Fruit fly (Drosophila melanogaster) whole organism, embryonic: ENCODE measurements around the gene CG17036.

Experiments used
- Antp ChIP-seq: fragments of 200-800 bp; sonication (Bioruptor generic); optimal IDR thresholded peaks from 3 replicates; lab custom pipeline; 2016; ENCODE audit warnings: missing biosample characterization, missing genetic modification characterization
- Bdp1 ChIP-seq: fragments of 200-800 bp; sonication (Bioruptor generic); optimal IDR thresholded peaks from 3 replicates; lab custom pipeline; 2016; ENCODE audit warnings: missing biosample characterization, missing genetic modification characterization
- CG10274 ChIP-seq: fragments of 200-800 bp; sonication (Bioruptor generic); optimal IDR thresholded peaks from 3 replicates; lab custom pipeline; 2017; ENCODE audit warnings: missing biosample characterization, mild to moderate bottlenecking, missing genetic modification characterization
- CG10565 ChIP-seq: fragments of 200-800 bp; sonication (Bioruptor generic); optimal IDR thresholded peaks from 3 replicates; lab custom pipeline; 2016; ENCODE audit warnings: missing biosample characterization, mild to moderate bottlenecking, missing genetic modification characterization
- CG10654 ChIP-seq: fragments of 200-800 bp; sonication (Bioruptor generic); optimal IDR thresholded peaks from 2 replicates; lab custom pipeline; 2016; ENCODE audit warnings: missing biosample characterization, missing genetic modification characterization
- CG11085 ChIP-seq: fragments of 200-800 bp; sonication (Bioruptor generic); IDR thresholded peaks from 2 replicates; pipeline ENCODE4 v1.3.6; 2022; ENCODE audit warnings: missing biosample characterization, missing genetic modification characterization
- CG11723 ChIP-seq: fragments of 200-800 bp; sonication (Bioruptor generic); optimal IDR thresholded peaks from 2 replicates; lab custom pipeline; 2017; ENCODE audit warnings: missing biosample characterization, mild to moderate bottlenecking, missing genetic modification characterization
- CG15696 ChIP-seq: fragments of 200-800 bp; sonication (Bioruptor generic); optimal IDR thresholded peaks from 2 replicates; lab custom pipeline; 2019; ENCODE audit warnings: missing biosample characterization, mild to moderate bottlenecking, missing genetic modification characterization, moderate library complexity
- CG1602 ChIP-seq: fragments of 200-800 bp; sonication (Bioruptor generic); optimal IDR thresholded peaks from 3 replicates; lab custom pipeline; 2016; ENCODE audit warnings: missing biosample characterization, missing genetic modification characterization
- CG17186 ChIP-seq: fragments of 200-800 bp; sonication (Bioruptor generic); optimal IDR thresholded peaks from 3 replicates; lab custom pipeline; 2017; ENCODE audit warnings: missing biosample characterization, missing genetic modification reagents, missing genetic modification characterization
- CG17359 ChIP-seq: fragments of 200-800 bp; sonication (Bioruptor generic); optimal IDR thresholded peaks from 3 replicates; lab custom pipeline; 2018; ENCODE audit warnings: missing biosample characterization, mild to moderate bottlenecking, missing genetic modification characterization, moderate library complexity
- CG17829 ChIP-seq: fragments of 200-800 bp; optimal IDR thresholded peaks from 2 replicates; lab custom pipeline; 2019; ENCODE audit warnings: missing biosample characterization, mild to moderate bottlenecking, missing genetic modification characterization, moderate library complexity
- CG2199 ChIP-seq: fragments of 200-800 bp; sonication (Bioruptor generic); IDR thresholded peaks from 3 replicates; pipeline ENCODE4 v1.3.6; 2022; ENCODE audit warnings: missing biosample characterization, missing genetic modification characterization
- CG2712 ChIP-seq: fragments of 200-800 bp; optimal IDR thresholded peaks from 3 replicates; lab custom pipeline; 2019; ENCODE audit warnings: missing biosample characterization, mild to moderate bottlenecking, missing genetic modification characterization, moderate library complexity
- CG3065 ChIP-seq: fragments of 200-800 bp; sonication (Bioruptor generic); optimal IDR thresholded peaks from 2 replicates; lab custom pipeline; 2016; ENCODE audit warnings: missing biosample characterization, missing genetic modification characterization
- CG31441 ChIP-seq: fragments of 200-800 bp; sonication (Bioruptor generic); IDR thresholded peaks from 2 replicates; pipeline ENCODE4 v1.3.6; 2022; ENCODE audit warnings: missing biosample characterization, missing genetic modification characterization
- CG3847 ChIP-seq: fragments of 200-800 bp; sonication (Bioruptor generic); IDR thresholded peaks from 2 replicates; pipeline ENCODE4 v1.3.6; 2022; ENCODE audit warnings: missing biosample characterization, missing genetic modification characterization
- CG4424 ChIP-seq: fragments of 200-800 bp; sonication (Bioruptor generic); optimal IDR thresholded peaks from 3 replicates; lab custom pipeline; 2016; ENCODE audit warnings: missing biosample characterization, missing genetic modification characterization
- CG6654 ChIP-seq: fragments of 200-800 bp; sonication (Bioruptor generic); optimal IDR thresholded peaks from 2 replicates; lab custom pipeline; 2017; ENCODE audit warnings: missing biosample characterization, mild to moderate bottlenecking, missing genetic modification characterization
- CG6689 ChIP-seq: fragments of 200-800 bp; sonication (Bioruptor generic); IDR thresholded peaks from 2 replicates; pipeline ENCODE4 v1.3.6; 2022; ENCODE audit warnings: missing biosample characterization, missing genetic modification characterization
- CG9437 ChIP-seq: fragments of 200-800 bp; sonication (Bioruptor generic); optimal IDR thresholded peaks from 2 replicates; lab custom pipeline; 2018; ENCODE audit warnings: missing biosample characterization, mild to moderate bottlenecking, missing genetic modification characterization
- Dad ChIP-seq: fragments of 200-800 bp; sonication (Bioruptor generic); optimal IDR thresholded peaks from 3 replicates; lab custom pipeline; 2016; ENCODE audit warnings: missing biosample characterization, missing genetic modification characterization
- HLH3B ChIP-seq: fragments of 200-800 bp; sonication (Bioruptor generic); IDR thresholded peaks from 2 replicates; pipeline ENCODE4 v1.3.6; 2022; ENCODE audit warnings: missing biosample characterization, missing genetic modification characterization
- HLHmδ ChIP-seq: fragments of 200-800 bp; sonication (Bioruptor generic); optimal IDR thresholded peaks from 2 replicates; lab custom pipeline; 2018; ENCODE audit warnings: missing biosample characterization, mild to moderate bottlenecking, missing genetic modification characterization, moderate library complexity
- MESR4 ChIP-seq: fragments of 200-800 bp; sonication (Bioruptor generic); optimal IDR thresholded peaks from 2 replicates; lab custom pipeline; 2018; ENCODE audit warnings: missing biosample characterization, mild to moderate bottlenecking, missing genetic modification characterization, moderate library complexity
- NC2α ChIP-seq: fragments of 200-800 bp; sonication (Bioruptor generic); optimal IDR thresholded peaks from 2 replicates; lab custom pipeline; 2016; ENCODE audit warnings: missing biosample characterization, missing genetic modification characterization
- NK7.1 ChIP-seq: fragments of 200-800 bp; sonication (Bioruptor generic); optimal IDR thresholded peaks from 3 replicates; lab custom pipeline; 2016; ENCODE audit warnings: missing biosample characterization, missing genetic modification characterization
- Nf-YC ChIP-seq: fragments of 200-800 bp; optimal IDR thresholded peaks from 3 replicates; lab custom pipeline; 2019; ENCODE audit warnings: missing biosample characterization, mild to moderate bottlenecking, missing genetic modification characterization, moderate library complexity
- Sry-β ChIP-seq: fragments of 200-800 bp; sonication (Bioruptor generic); optimal IDR thresholded peaks from 2 replicates; lab custom pipeline; 2018; ENCODE audit warnings: missing biosample characterization, mild to moderate bottlenecking, missing genetic modification characterization, moderate library complexity
- Sry-δ ChIP-seq: fragments of 200-800 bp; sonication (Bioruptor generic); optimal IDR thresholded peaks from 2 replicates; lab custom pipeline; 2016; ENCODE audit warnings: missing biosample characterization, missing genetic modification characterization
- Trl ChIP-seq, 3 experiments: fragments of >200 bp in 2 of 3; fragments of 200-800 bp in 1 of 3; sonication (Bioruptor generic) in 1 of 3; optimal IDR thresholded peaks; 2 replicates in 1 of 3; 3 replicates in 2 of 3; lab custom pipeline; 2016 to 2017; ENCODE audit warnings: missing biosample characterization in 1 of 3, missing genetic modification characterization in 1 of 3
- caup ChIP-seq: fragments of 200-800 bp; sonication (Bioruptor generic); optimal IDR thresholded peaks from 3 replicates; lab custom pipeline; 2017; ENCODE audit warnings: missing biosample characterization, mild to moderate bottlenecking, missing genetic modification characterization, moderate library complexity; ENCODE audit not compliant: severe bottlenecking
- chinmo ChIP-seq: fragments of 200-800 bp; sonication (Bioruptor generic); IDR thresholded peaks from 4 replicates; pipeline ENCODE4 v1.3.6; 2022; ENCODE audit warnings: missing biosample characterization, missing genetic modification characterization; ENCODE audit not compliant: partially characterized antibody
- chn ChIP-seq: fragments of 200-800 bp; sonication (Bioruptor generic); optimal IDR thresholded peaks from 2 replicates; lab custom pipeline; 2016; ENCODE audit warnings: missing biosample characterization, missing genetic modification characterization
- crol ChIP-seq: fragments of 200-800 bp; sonication (Bioruptor generic); IDR thresholded peaks from 2 replicates; pipeline ENCODE4 v1.3.6; 2022; ENCODE audit warnings: missing biosample characterization, missing genetic modification characterization
- dmrt99B ChIP-seq: fragments of 200-800 bp; sonication (Bioruptor generic); optimal IDR thresholded peaks from 2 replicates; lab custom pipeline; 2018; ENCODE audit warnings: missing biosample characterization, mild to moderate bottlenecking, missing genetic modification characterization, moderate library complexity
- ewg ChIP-seq: fragments of 200-800 bp; sonication (Bioruptor generic); optimal IDR thresholded peaks from 3 replicates; lab custom pipeline; 2017; ENCODE audit warnings: mild to moderate bottlenecking, missing biosample characterization, missing genetic modification reagents, missing genetic modification characterization
- fd3F ChIP-seq: fragments of 200-800 bp; sonication (Bioruptor generic); optimal IDR thresholded peaks from 2 replicates; lab custom pipeline; 2018; ENCODE audit warnings: missing biosample characterization, mild to moderate bottlenecking, missing genetic modification characterization, moderate library complexity
- gce ChIP-seq: fragments of 200-800 bp; sonication (Bioruptor generic); IDR thresholded peaks from 3 replicates; pipeline ENCODE4 v1.3.6; 2022; ENCODE audit warnings: missing biosample characterization, missing genetic modification characterization
- gsb-n ChIP-seq: fragments of 200-800 bp; sonication (Bioruptor generic); optimal IDR thresholded peaks from 3 replicates; lab custom pipeline; 2018; ENCODE audit warnings: missing biosample characterization, mild to moderate bottlenecking, missing genetic modification characterization
- h ChIP-seq: fragments of >200 bp; optimal IDR thresholded peaks from 2 replicates; lab custom pipeline; 2017
- inv ChIP-seq: fragments of 200-800 bp; sonication (Bioruptor generic); IDR thresholded peaks from 2 replicates; pipeline ENCODE4 v1.3.6; 2022; ENCODE audit warnings: missing biosample characterization, missing genetic modification characterization; ENCODE audit not compliant: partially characterized antibody
- jigr1 ChIP-seq: fragments of 200-800 bp; sonication (Bioruptor generic); IDR thresholded peaks from 3 replicates; pipeline ENCODE4 v1.3.6; 2022; ENCODE audit warnings: missing biosample characterization, missing genetic modification characterization
- kah ChIP-seq: fragments of 200-800 bp; sonication (Bioruptor generic); optimal IDR thresholded peaks from 2 replicates; lab custom pipeline; 2018; ENCODE audit warnings: missing biosample characterization, mild to moderate bottlenecking, missing genetic modification characterization
- kay ChIP-seq: fragments of 200-800 bp; sonication (Bioruptor generic); optimal IDR thresholded peaks from 2 replicates; lab custom pipeline; 2016; ENCODE audit warnings: missing biosample characterization, missing genetic modification characterization
- mirr ChIP-seq: fragments of 200-800 bp; sonication (Bioruptor generic); optimal IDR thresholded peaks from 3 replicates; lab custom pipeline; 2018; ENCODE audit warnings: missing biosample characterization, mild to moderate bottlenecking, missing genetic modification characterization
- nom ChIP-seq: fragments of 200-800 bp; sonication (Bioruptor generic); optimal IDR thresholded peaks from 2 replicates; lab custom pipeline; 2017; ENCODE audit warnings: missing biosample characterization, missing genetic modification characterization, mild to moderate bottlenecking, moderate library complexity, missing genetic modification reagents
- pzg ChIP-seq: fragments of 200-800 bp; sonication (Bioruptor generic); optimal IDR thresholded peaks from 3 replicates; lab custom pipeline; 2018; ENCODE audit warnings: missing biosample characterization, mild to moderate bottlenecking, missing genetic modification characterization, moderate library complexity
- scrt ChIP-seq: fragments of 200-800 bp; sonication (Bioruptor generic); optimal IDR thresholded peaks from 2 replicates; lab custom pipeline; 2018; ENCODE audit warnings: missing biosample characterization, mild to moderate bottlenecking, missing genetic modification characterization, moderate library complexity
- seq ChIP-seq: fragments of 200-800 bp; sonication (Bioruptor generic); IDR thresholded peaks from 2 replicates; pipeline ENCODE4 v1.3.6; 2022; ENCODE audit warnings: missing biosample characterization, missing genetic modification characterization
- tin ChIP-seq: fragments of 200-800 bp; sonication (Bioruptor generic); optimal IDR thresholded peaks from 3 replicates; lab custom pipeline; 2016; ENCODE audit warnings: missing biosample characterization, missing genetic modification characterization

CG17036 gene

dm6 chr2L:12678286-12678685 is 22.3 kb downstream of the CG17036 start (continued):
- no peak for TF ChIP-seq CG1602 (GFP tag; lab: Kevin White, UChicago)
- TF ChIP-seq CG10274 (GFP tag; lab: Kevin White, UChicago), result no peak
- no peak for TF ChIP-seq kay
- 0 out of 3 replicates have a peak, but pooled peaks have one; percentile 73 for TF ChIP-seq CG2199 (GFP tag; lab: Robert Waterston, UW)
- TF ChIP-seq CG11723 (GFP tag; lab: Kevin White, UChicago), result no peak
- peak; percentile 17 for TF ChIP-seq HLHmδ (GFP tag; lab: Kevin White, UChicago)
- peak; percentile 3 for TF ChIP-seq CG17829 (tag; lab: Kevin White, UChicago)
- TF ChIP-seq Antp (GFP tag; lab: Kevin White, UChicago), result no peak
- TF ChIP-seq CG11085, result no peak
- no peak for TF ChIP-seq CG17359 (tag; lab: Kevin White, UChicago)
- no peak for TF ChIP-seq HLH3B
- TF ChIP-seq tin (GFP tag; lab: Kevin White, UChicago), result no peak
- no peak for TF ChIP-seq kah
- no peak for TF ChIP-seq gce
- no peak for TF ChIP-seq CG2712 (tag; lab: Kevin White, UChicago)
- no peak for TF ChIP-seq Sry-β (GFP tag; lab: Kevin White, UChicago)
- no peak for TF ChIP-seq CG31441 (GFP tag; lab: Robert Waterston, UW)
- no peak for TF ChIP-seq CG6654 (GFP tag; lab: Kevin White, UChicago)
- peak; percentile 63; the same call in 1 of the 2 replicates for TF ChIP-seq seq (GFP tag; lab: Robert Waterston, UW)
- TF ChIP-seq CG17186, result no peak
- peak; percentile 92 for TF ChIP-seq Nf-YC (tag; lab: Kevin White, UChicago)
- no peak for TF ChIP-seq scrt (GFP tag; lab: Kevin White, UChicago)
- TF ChIP-seq NC2α (GFP tag; lab: Kevin White, UChicago), result no peak
- TF ChIP-seq chinmo, result 0 out of 4 replicates have a peak, but pooled peaks have one; percentile 13
- no peak for TF ChIP-seq chn (GFP tag; lab: Kevin White, UChicago)
- TF ChIP-seq MESR4, result no peak
- TF ChIP-seq CG10565, result no peak
- peak; percentile 3 for TF ChIP-seq ewg (GFP tag; lab: Kevin White, UChicago)
- TF ChIP-seq Bdp1, result no peak
- TF ChIP-seq nom, result no peak
- no peak for TF ChIP-seq CG9437 (GFP tag; lab: Kevin White, UChicago)
- no peak for TF ChIP-seq mirr
- TF ChIP-seq Trl (optimal IDR thresholded peaks at IDR 0.05; lab: Kevin White, UChicago), result peak; percentile 33 to 95
- no peak for TF ChIP-seq Trl (GFP tag; optimal IDR thresholded peaks at IDR 0.05; lab: Kevin White, UChicago)
- peak; percentile 82 for TF ChIP-seq crol (GFP tag; lab: Robert Waterston, UW)
- no peak for TF ChIP-seq CG15696 (tag; lab: Kevin White, UChicago)
- TF ChIP-seq dmrt99B (tag; lab: Kevin White, UChicago), result no peak
- TF ChIP-seq CG3065 (GFP tag; lab: Kevin White, UChicago), result no peak
- TF ChIP-seq CG4424 (GFP tag; lab: Kevin White, UChicago), result no peak
- no peak for TF ChIP-seq pzg
- no peak for TF ChIP-seq CG10654 (GFP tag; lab: Kevin White, UChicago)
- no peak for TF ChIP-seq Sry-δ (GFP tag; lab: Kevin White, UChicago)
- no peak for TF ChIP-seq inv (GFP tag; lab: Robert Waterston, UW)
- TF ChIP-seq NK7.1, result no peak
- TF ChIP-seq CG6689, result no peak
- TF ChIP-seq Dad (GFP tag; lab: Kevin White, UChicago), result no peak
- no peak for TF ChIP-seq jigr1 (GFP tag; lab: Robert Waterston, UW)
- TF ChIP-seq fd3F (GFP tag; lab: Kevin White, UChicago), result no peak
- TF ChIP-seq CG3847, result no peak
- TF ChIP-seq h, result no peak
- TF ChIP-seq caup (GFP tag; lab: Kevin White, UChicago), result no peak
- TF ChIP-seq gsb-n (tag; lab: Kevin White, UChicago), result peak; percentile 37
